Worm (Caenorhabditis elegans) whole organism, midembryonic: Measurements from ENCODE around the gene eftu-2.
"Not testable (repeated sequence)": the region's sequence is repeated elsewhere in the genome, so short reads cannot be mapped to it uniquely, and the experiment has no call there.

ENCODE experiments used
- cog-1 ChIP-seq: sonication (generic microtip); optimal IDR thresholded peaks from 2 replicates; lab custom pipeline; 2016; ENCODE audit warnings: missing genetic modification characterization, missing compliant biosample characterization
- flt-1 ChIP-seq: fragments of 200-800 bp; sonication (Bioruptor generic); IDR thresholded peaks from 2 replicates; pipeline ENCODE4 v1.3.6; 2022; ENCODE audit warnings: missing genetic modification characterization, missing compliant biosample characterization
- klf-2 ChIP-seq: fragments of 200-800 bp; sonication (Bioruptor generic); conservative IDR thresholded peaks from 2 replicates; pipeline ENCODE4 v1.3.6; 2022; ENCODE audit warnings: missing genetic modification reagents, missing genetic modification characterization, missing compliant biosample characterization
- med-1 ChIP-seq: sonication (generic microtip); optimal IDR thresholded peaks from 2 replicates; lab custom pipeline; 2017; ENCODE audit warnings: missing genetic modification characterization, mild to moderate bottlenecking, missing compliant biosample characterization, antibody characterized with exemption, missing genetic modification reagents; ENCODE audit not compliant: insufficient read depth
- ref-1 ChIP-seq: fragments of 200-800 bp; sonication (Bioruptor generic); conservative IDR thresholded peaks from 2 replicates; pipeline ENCODE4 v1.3.6; 2022; ENCODE audit warnings: missing genetic modification reagents, missing genetic modification characterization, missing compliant biosample characterization
- tab-1 ChIP-seq: fragments of 200-800 bp; sonication (Bioruptor generic); IDR thresholded peaks from 2 replicates; pipeline ENCODE4 v1.3.6; 2022; ENCODE audit warnings: missing genetic modification characterization, missing compliant biosample characterization
- ztf-23 ChIP-seq: fragments of 200-800 bp; sonication (Bioruptor generic); IDR thresholded peaks from 2 replicates; pipeline ENCODE4 v1.3.6; 2022; ENCODE audit warnings: missing genetic modification reagents, missing genetic modification characterization, missing compliant biosample characterization
- ztf-29 ChIP-seq: fragments of 200-800 bp; sonication (Bioruptor generic); IDR thresholded peaks from 2 replicates; pipeline ENCODE4 v1.3.6; 2022; ENCODE audit warnings: missing genetic modification reagents, missing genetic modification characterization, missing compliant biosample characterization

ce11 chrIII:6013027-6013426, 3.7 kb downstream of the eftu-2 start:
- 0 out of 2 replicates have a peak, but pooled peaks have one; percentile 10 for TF ChIP-seq ztf-23 (GFP tag; lab: Robert Waterston, UW)
- TF ChIP-seq tab-1; cog-1; ref-1 (GFP tag; lab: Robert Waterston, UW); med-1 (GFP tag; lab: Kevin White, UChicago); klf-2 (GFP tag; lab: Robert Waterston, UW): not testable (repeated sequence)
- peak; percentile 10; the same call in 1 of the 2 replicates for TF ChIP-seq ztf-29 (GFP tag; lab: Robert Waterston, UW)
- peak; percentile 20; the same call in 1 of the 2 replicates for TF ChIP-seq flt-1
